Worm (Caenorhabditis elegans) whole organism, early embryonic: ENCODE measurements around the gene sre-34.

Experiments
- B0310.2 ChIP-seq: sonication (generic microtip); optimal IDR thresholded peaks from 2 replicates; lab custom pipeline; 2016; ENCODE audit warnings: mild to moderate bottlenecking, missing genetic modification characterization, missing compliant biosample characterization
- F13C5.2 ChIP-seq: sonication (generic microtip); optimal IDR thresholded peaks from 2 replicates; lab custom pipeline; 2017; ENCODE audit warnings: mild to moderate bottlenecking, missing genetic modification characterization, inconsistent platforms, missing compliant biosample characterization
- aly-1 ChIP-seq: sonication (generic microtip); optimal IDR thresholded peaks from 2 replicates; lab custom pipeline; 2016; ENCODE audit warnings: missing genetic modification characterization, missing compliant biosample characterization
- ama-1 ChIP-seq: fragments of 150-350 bp; optimal IDR thresholded peaks from 2 replicates; lab custom pipeline; 2014
- ceh-13 ChIP-seq: fragments of 200-800 bp; sonication (Bioruptor generic); optimal IDR thresholded peaks from 2 replicates; lab custom pipeline; 2018; ENCODE audit warnings: mild to moderate bottlenecking, missing genetic modification characterization, missing compliant biosample characterization
- ceh-36 ChIP-seq: sonication (generic microtip); optimal IDR thresholded peaks from 2 replicates; lab custom pipeline; 2016; ENCODE audit warnings: missing genetic modification characterization, inconsistent platforms, missing compliant biosample characterization
- ets-7 ChIP-seq: sonication (generic microtip); optimal IDR thresholded peaks from 2 replicates; lab custom pipeline; 2016; ENCODE audit warnings: missing genotype, missing genetic modification characterization, missing compliant biosample characterization
- flt-1 ChIP-seq: fragments of 200-800 bp; sonication (Bioruptor generic); IDR thresholded peaks from 2 replicates; pipeline ENCODE4 v1.3.6; 2022; ENCODE audit warnings: missing genetic modification characterization, missing compliant biosample characterization
- hmbx-1 ChIP-seq: sonication (generic microtip); optimal IDR thresholded peaks from 2 replicates; lab custom pipeline; 2016; ENCODE audit warnings: mild to moderate bottlenecking, missing genetic modification characterization, missing compliant biosample characterization
- hmg-4 ChIP-seq: fragments of 200-800 bp; sonication (Bioruptor generic); optimal IDR thresholded peaks from 2 replicates; lab custom pipeline; 2018; ENCODE audit warnings: mild to moderate bottlenecking, missing genetic modification characterization, missing compliant biosample characterization
- hnd-1 ChIP-seq: sonication (generic microtip); optimal IDR thresholded peaks from 2 replicates; lab custom pipeline; 2016; ENCODE audit warnings: missing genetic modification characterization, missing compliant biosample characterization
- pes-1 ChIP-seq: fragments of 200-800 bp; sonication (Bioruptor generic); IDR thresholded peaks from 2 replicates; pipeline ENCODE4 v1.3.6; 2022; ENCODE audit warnings: missing genetic modification reagents, missing genetic modification characterization, missing compliant biosample characterization
- scrt-1 ChIP-seq: fragments of 200-800 bp; sonication (Bioruptor generic); IDR thresholded peaks from 2 replicates; pipeline ENCODE4 v1.3.6; 2022; ENCODE audit warnings: missing genetic modification characterization, missing compliant biosample characterization
- sea-1 ChIP-seq: fragments of 200-800 bp; sonication (Bioruptor generic); conservative IDR thresholded peaks from 2 replicates; pipeline ENCODE4 v1.3.6; 2022; ENCODE audit warnings: missing genetic modification characterization, missing compliant biosample characterization
- tbx-11 ChIP-seq: fragments of 200-800 bp; sonication (Bioruptor generic); IDR thresholded peaks from 2 replicates; pipeline ENCODE4 v1.3.6; 2022; ENCODE audit warnings: missing genetic modification characterization, missing compliant biosample characterization
- tbx-37 ChIP-seq: fragments of 200-800 bp; sonication (Bioruptor generic); conservative IDR thresholded peaks from 2 replicates; pipeline ENCODE4 v1.3.6; 2022; ENCODE audit warnings: missing genetic modification reagents, missing genetic modification characterization, missing compliant biosample characterization
- tra-4 ChIP-seq: sonication (generic microtip); optimal IDR thresholded peaks from 2 replicates; lab custom pipeline; 2017; ENCODE audit warnings: missing genetic modification characterization, missing compliant biosample characterization

The sre-34 gene

DNA sequence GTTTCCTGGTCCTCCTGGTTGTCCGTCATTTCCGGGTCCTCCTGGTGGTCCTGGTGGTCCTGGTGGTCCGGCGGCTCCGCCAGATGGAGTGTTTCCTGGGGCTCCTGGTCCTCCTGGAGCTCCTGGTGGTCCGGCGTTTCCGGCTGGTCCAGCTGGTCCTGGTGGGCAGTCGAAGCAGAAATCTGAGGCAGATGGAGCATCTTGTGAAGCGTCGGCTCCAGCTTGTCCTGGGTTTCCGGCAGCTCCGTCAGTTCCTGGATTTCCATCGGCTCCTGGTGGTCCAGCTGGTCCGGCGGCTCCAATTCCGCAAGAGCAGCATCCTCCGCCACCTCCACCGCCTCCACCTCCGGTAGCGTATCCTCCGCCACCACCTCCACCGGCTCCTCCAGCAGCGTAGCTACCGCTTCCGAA lies 44.1 kb downstream of the sre-34 start:
- no peak for TF ChIP-seq B0310.2 (tag; lab: Kevin White, UChicago)
- no peak for TF ChIP-seq tra-4 (tag; lab: Kevin White, UChicago)
- TF ChIP-seq tbx-37 (GFP tag; lab: Robert Waterston, UW) = no peak
- TF ChIP-seq ceh-36 (tag; lab: Kevin White, UChicago) = no peak
- TF ChIP-seq sea-1 (GFP tag; lab: Robert Waterston, UW) = no peak
- TF ChIP-seq hmg-4 (GFP tag; lab: Kevin White, UChicago) = no peak
- TF ChIP-seq tbx-11 (GFP tag; lab: Robert Waterston, UW) = no peak
- TF ChIP-seq aly-1 = no peak
- TF ChIP-seq ceh-13 (GFP tag; lab: Kevin White, UChicago) = no peak

DNA sequence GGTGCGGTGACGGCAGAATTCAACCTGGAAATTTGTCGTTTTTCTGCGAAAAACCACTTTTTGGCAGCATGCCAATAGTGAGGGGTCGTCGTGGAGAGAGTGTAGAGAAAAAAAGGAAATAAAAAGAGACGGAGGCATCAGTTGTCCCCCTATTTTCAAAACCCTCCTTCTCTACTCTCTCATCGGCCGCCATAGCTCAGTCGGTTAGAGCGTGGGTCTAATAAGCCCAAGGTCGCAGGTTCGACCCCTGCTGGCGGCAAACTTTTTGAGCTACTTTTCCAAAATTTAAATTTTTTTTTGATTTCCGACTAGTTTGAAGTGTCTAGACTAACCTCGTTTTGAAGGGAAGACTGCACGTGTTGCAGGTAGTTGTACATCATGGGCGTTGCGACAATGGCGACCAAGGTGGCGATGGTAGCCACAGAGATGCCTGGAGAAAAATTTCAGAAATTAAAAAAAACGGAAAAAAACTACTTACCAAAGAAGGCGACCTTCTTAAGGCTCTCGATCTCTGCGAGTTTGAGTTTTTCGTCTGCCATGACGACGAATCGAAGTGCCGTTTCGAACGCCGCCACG lies 44.7 kb downstream of the sre-34 start, which contains the start of gene col-85:
Gene col-85 (minus strand): TSS at position 540 of the 576 bp plus-strand sequence.
- TF ChIP-seq aly-1 (peak; percentile 90), hnd-1 (peak; percentile 88), F13C5.2 (peak; percentile 95), ceh-36 (tag; lab: Kevin White, UChicago) (peak; percentile 94), B0310.2 (tag; lab: Kevin White, UChicago) (peak; percentile 91), tbx-11 (GFP tag; lab: Robert Waterston, UW) (peak; percentile 97), scrt-1 (GFP tag; lab: Robert Waterston, UW) (peak; percentile 98), ama-1 (lab: Kevin White, UChicago) (no peak), tra-4 (tag; lab: Kevin White, UChicago) (peak; percentile 85), tbx-37 (GFP tag; lab: Robert Waterston, UW) (peak; percentile 98), sea-1 (GFP tag; lab: Robert Waterston, UW) (peak; percentile 95), flt-1 (peak; percentile 98), ceh-13 (GFP tag; lab: Kevin White, UChicago) (peak; percentile 84), hmg-4 (GFP tag; lab: Kevin White, UChicago) (peak; percentile 92), hmbx-1 (tag; lab: Kevin White, UChicago) (peak; percentile 79), pes-1 (GFP tag; lab: Robert Waterston, UW) (peak; percentile 98), ets-7 (tag; lab: Kevin White, UChicago) (peak; percentile 93)

DNA sequence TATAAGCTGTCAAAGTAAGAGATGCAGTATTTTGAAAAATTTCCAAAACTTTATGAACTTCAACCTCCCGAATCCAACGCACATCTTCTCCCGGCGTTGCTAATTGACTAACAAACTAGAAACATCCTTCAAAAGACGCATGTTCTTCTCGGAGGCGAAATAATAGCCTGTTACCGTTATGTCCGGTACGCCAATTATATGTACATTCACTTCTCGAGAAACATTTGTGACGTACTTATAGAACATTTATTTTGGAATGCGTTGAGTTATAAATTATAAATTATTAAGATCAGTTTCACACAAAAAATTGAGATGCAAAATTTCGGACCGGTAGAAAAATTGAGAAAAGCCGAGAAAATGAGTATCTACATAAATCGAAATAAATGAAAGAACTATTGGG lies 47.0 kb downstream of the sre-34 start, which contains the start of gene T21B4.3:
Gene T21B4.3 (minus strand): TSS at position 101 of the 400 bp plus-strand sequence.
- TF ChIP-seq ceh-36 (tag; lab: Kevin White, UChicago) (no peak), F13C5.2 (no peak), scrt-1 (GFP tag; lab: Robert Waterston, UW) (no peak), hnd-1 (no peak), pes-1 (GFP tag; lab: Robert Waterston, UW) (no peak), aly-1 (no peak), sea-1 (GFP tag; lab: Robert Waterston, UW) (no peak), hmg-4 (GFP tag; lab: Kevin White, UChicago) (no peak), ceh-13 (GFP tag; lab: Kevin White, UChicago) (no peak), tbx-11 (GFP tag; lab: Robert Waterston, UW) (no peak), hmbx-1 (tag; lab: Kevin White, UChicago) (no peak), tbx-37 (GFP tag; lab: Robert Waterston, UW) (no peak), ets-7 (tag; lab: Kevin White, UChicago) (no peak), ama-1 (lab: Kevin White, UChicago) (no peak), B0310.2 (tag; lab: Kevin White, UChicago) (no peak), flt-1 (no peak), tra-4 (tag; lab: Kevin White, UChicago) (no peak)

- no peak for TF ChIP-seq pes-1 (GFP tag; lab: Robert Waterston, UW)
- TF ChIP-seq ama-1 (lab: Kevin White, UChicago) = no peak
- no peak for TF ChIP-seq tbx-37 (GFP tag; lab: Robert Waterston, UW)
- TF ChIP-seq scrt-1 (GFP tag; lab: Robert Waterston, UW) = no peak
- TF ChIP-seq hmg-4 (GFP tag; lab: Kevin White, UChicago) = no peak
- no peak for TF ChIP-seq ceh-13 (GFP tag; lab: Kevin White, UChicago)
- TF ChIP-seq tra-4 (tag; lab: Kevin White, UChicago) = no peak
- TF ChIP-seq hmbx-1 (tag; lab: Kevin White, UChicago) = no peak
- TF ChIP-seq flt-1 = no peak
- TF ChIP-seq aly-1 = no peak
- no peak for TF ChIP-seq ceh-36 (tag; lab: Kevin White, UChicago)
- TF ChIP-seq tbx-11 (GFP tag; lab: Robert Waterston, UW) = no peak
- TF ChIP-seq F13C5.2 = no peak
These were observed 50.0 kb downstream of the sre-34 start for ce11 chrII:12499969-12500368.
